Fruit fly (Drosophila melanogaster) whole organism, embryonic: Measurements from ENCODE around the gene CG14332.

Experiments used
- Abd-B ChIP-seq: fragments of 200-800 bp; sonication (Bioruptor generic); optimal IDR thresholded peaks from 2 replicates; lab custom pipeline; 2018; ENCODE audit warnings: missing biosample characterization, mild to moderate bottlenecking, missing genetic modification characterization, moderate library complexity
- Atf-2 ChIP-seq: fragments of 200-800 bp; sonication (Bioruptor generic); optimal IDR thresholded peaks from 2 replicates; lab custom pipeline; 2016; ENCODE audit warnings: missing biosample characterization, missing genetic modification characterization
- BEAF-32 ChIP-seq: fragments of 200-800 bp; sonication (Bioruptor generic); optimal IDR thresholded peaks from 3 replicates; lab custom pipeline; 2017; ENCODE audit warnings: missing biosample characterization, missing genetic modification characterization, mild to moderate bottlenecking, moderate library complexity, missing genetic modification reagents
- CG1024 ChIP-seq: fragments of 200-800 bp; sonication (Bioruptor generic); IDR thresholded peaks from 2 replicates; pipeline ENCODE4 v1.3.6; 2022; ENCODE audit warnings: missing biosample characterization, missing genetic modification characterization
- CG12744 ChIP-seq: fragments of 200-800 bp; sonication (Bioruptor generic); optimal IDR thresholded peaks from 2 replicates; lab custom pipeline; 2016; ENCODE audit warnings: missing biosample characterization, missing genetic modification characterization
- CG13123 ChIP-seq: fragments of 200-800 bp; sonication (Bioruptor generic); optimal IDR thresholded peaks from 2 replicates; lab custom pipeline; 2016; ENCODE audit warnings: missing biosample characterization, missing genetic modification characterization
- CG13424 ChIP-seq: fragments of 200-800 bp; sonication (Bioruptor generic); optimal IDR thresholded peaks from 2 replicates; lab custom pipeline; 2019; ENCODE audit warnings: missing biosample characterization, mild to moderate bottlenecking, missing genetic modification characterization, moderate library complexity
- CG13775 ChIP-seq: fragments of 200-800 bp; sonication (Bioruptor generic); optimal IDR thresholded peaks from 3 replicates; lab custom pipeline; 2017; ENCODE audit warnings: missing biosample characterization, mild to moderate bottlenecking, missing genetic modification characterization
- CG13894 ChIP-seq: fragments of 200-800 bp; sonication (Bioruptor generic); optimal IDR thresholded peaks from 3 replicates; lab custom pipeline; 2018; ENCODE audit warnings: missing biosample characterization, mild to moderate bottlenecking, missing genetic modification characterization, moderate library complexity
- CG15479 ChIP-seq: fragments of 200-800 bp; sonication (Bioruptor generic); optimal IDR thresholded peaks from 3 replicates; lab custom pipeline; 2019; ENCODE audit warnings: missing biosample characterization, mild to moderate bottlenecking, missing genetic modification characterization, moderate library complexity
- CG15601 ChIP-seq: fragments of 200-800 bp; sonication (Bioruptor generic); optimal IDR thresholded peaks from 3 replicates; lab custom pipeline; 2019; ENCODE audit warnings: missing biosample characterization, mild to moderate bottlenecking, missing genetic modification characterization, moderate library complexity
- CG15696 ChIP-seq: fragments of 200-800 bp; sonication (Bioruptor generic); optimal IDR thresholded peaks from 2 replicates; lab custom pipeline; 2019; ENCODE audit warnings: missing biosample characterization, mild to moderate bottlenecking, missing genetic modification characterization, moderate library complexity
- CG1832 ChIP-seq: fragments of 200-800 bp; sonication (Bioruptor generic); optimal IDR thresholded peaks from 2 replicates; lab custom pipeline; 2017; ENCODE audit warnings: missing biosample characterization, mild to moderate bottlenecking, missing genetic modification characterization, inconsistent platforms
- CG30020 ChIP-seq: fragments of 200-800 bp; optimal IDR thresholded peaks from 2 replicates; lab custom pipeline; 2019; ENCODE audit warnings: missing biosample characterization, mild to moderate bottlenecking, missing genetic modification characterization, moderate library complexity
- CG30403 ChIP-seq: fragments of 200-800 bp; sonication (Bioruptor generic); optimal IDR thresholded peaks from 3 replicates; lab custom pipeline; 2016; ENCODE audit warnings: missing biosample characterization, missing genetic modification characterization
- CG3163 ChIP-seq: fragments of 200-800 bp; sonication (Bioruptor generic); optimal IDR thresholded peaks from 3 replicates; lab custom pipeline; 2016; ENCODE audit warnings: missing biosample characterization, missing genetic modification characterization
- CG3726 ChIP-seq: fragments of 200-800 bp; sonication (Bioruptor generic); IDR thresholded peaks from 3 replicates; pipeline ENCODE4, ENCODE4 v1.3.6; 2022; ENCODE audit warnings: missing biosample characterization, missing genetic modification characterization
- CG3995 ChIP-seq: fragments of 200-800 bp; sonication (Bioruptor generic); optimal IDR thresholded peaks from 3 replicates; lab custom pipeline; 2016; ENCODE audit warnings: missing biosample characterization, missing genetic modification characterization
- CG6654 ChIP-seq: fragments of 200-800 bp; sonication (Bioruptor generic); optimal IDR thresholded peaks from 2 replicates; lab custom pipeline; 2017; ENCODE audit warnings: missing biosample characterization, mild to moderate bottlenecking, missing genetic modification characterization
- CG8089 ChIP-seq: fragments of 200-800 bp; sonication (Bioruptor generic); optimal IDR thresholded peaks from 3 replicates; lab custom pipeline; 2016; ENCODE audit warnings: missing biosample characterization, missing genetic modification characterization
- CG8281 ChIP-seq: fragments of 200-800 bp; sonication (Bioruptor generic); optimal IDR thresholded peaks from 2 replicates; lab custom pipeline; 2018; ENCODE audit warnings: missing biosample characterization, mild to moderate bottlenecking, missing genetic modification characterization, moderate library complexity
- Dip3 ChIP-seq: fragments of 200-800 bp; sonication (Bioruptor generic); optimal IDR thresholded peaks from 3 replicates; lab custom pipeline; 2016; ENCODE audit warnings: missing biosample characterization, missing genetic modification characterization
- E2f2 ChIP-seq: fragments of 200-800 bp; sonication (Bioruptor generic); IDR thresholded peaks from 2 replicates; pipeline ENCODE4 v1.3.6; 2022; ENCODE audit warnings: missing biosample characterization, missing genetic modification characterization
- ERR ChIP-seq: fragments of 200-800 bp; sonication (Bioruptor generic); optimal IDR thresholded peaks from 2 replicates; lab custom pipeline; 2016; ENCODE audit warnings: missing biosample characterization, missing genetic modification characterization
- Hr51 ChIP-seq, 2 experiments: fragments of 200-800 bp; sonication (Bioruptor generic); optimal IDR thresholded peaks; 2 replicates in 1 of 2; 3 replicates in 1 of 2; lab custom pipeline; 2016 to 2018; ENCODE audit warnings: missing biosample characterization in 2 of 2, missing genetic modification characterization in 2 of 2, mild to moderate bottlenecking in 1 of 2, moderate library complexity in 1 of 2
- Meics ChIP-seq: fragments of 200-800 bp; sonication (Bioruptor generic); optimal IDR thresholded peaks from 2 replicates; lab custom pipeline; 2017; ENCODE audit warnings: missing biosample characterization, mild to moderate bottlenecking, missing genetic modification characterization
- Neu2 ChIP-seq: fragments of 200-800 bp; sonication (Bioruptor generic); optimal IDR thresholded peaks from 3 replicates; lab custom pipeline; 2016; ENCODE audit warnings: missing biosample characterization, missing genetic modification characterization, borderline replicate concordance
- Spps ChIP-seq: fragments of 200-800 bp; sonication (Bioruptor generic); optimal IDR thresholded peaks from 2 replicates; lab custom pipeline; 2018; ENCODE audit warnings: missing biosample characterization, mild to moderate bottlenecking, missing genetic modification characterization
- YL-1 ChIP-seq: fragments of 200-800 bp; sonication (Bioruptor generic); optimal IDR thresholded peaks from 3 replicates; lab custom pipeline; 2017; ENCODE audit warnings: missing biosample characterization, mild to moderate bottlenecking, missing genetic modification characterization
- ara ChIP-seq: fragments of 200-800 bp; sonication (Bioruptor generic); IDR thresholded peaks from 2 replicates; pipeline ENCODE4 v1.3.6; 2022; ENCODE audit warnings: missing biosample characterization, missing genetic modification characterization
- br ChIP-seq: fragments of >200 bp; optimal IDR thresholded peaks from 2 replicates; lab custom pipeline; 2017
- caup ChIP-seq: fragments of 200-800 bp; sonication (Bioruptor generic); optimal IDR thresholded peaks from 3 replicates; lab custom pipeline; 2017; ENCODE audit warnings: missing biosample characterization, mild to moderate bottlenecking, missing genetic modification characterization, moderate library complexity; ENCODE audit not compliant: severe bottlenecking
- chn ChIP-seq: fragments of 200-800 bp; sonication (Bioruptor generic); optimal IDR thresholded peaks from 2 replicates; lab custom pipeline; 2016; ENCODE audit warnings: missing biosample characterization, missing genetic modification characterization
- cwo ChIP-seq: fragments of 200-800 bp; sonication (Bioruptor generic); optimal IDR thresholded peaks from 3 replicates; lab custom pipeline; 2017; ENCODE audit warnings: missing biosample characterization, missing genetic modification characterization, mild to moderate bottlenecking, moderate library complexity, missing genetic modification reagents
- ftz-f1 ChIP-seq: fragments of 200-800 bp; sonication (Bioruptor generic); optimal IDR thresholded peaks from 2 replicates; lab custom pipeline; 2016; ENCODE audit warnings: missing biosample characterization, missing genetic modification characterization
- gsb ChIP-seq: fragments of 200-800 bp; sonication (Bioruptor generic); IDR thresholded peaks from 2 replicates; pipeline ENCODE4 v1.3.6; 2022; ENCODE audit warnings: missing biosample characterization, missing genetic modification characterization
- inv ChIP-seq: fragments of 200-800 bp; sonication (Bioruptor generic); IDR thresholded peaks from 2 replicates; pipeline ENCODE4 v1.3.6; 2022; ENCODE audit warnings: missing biosample characterization, missing genetic modification characterization; ENCODE audit not compliant: partially characterized antibody
- maf-S ChIP-seq: fragments of 200-800 bp; sonication (Bioruptor generic); optimal IDR thresholded peaks from 2 replicates; lab custom pipeline; 2016; ENCODE audit warnings: missing biosample characterization, missing genetic modification characterization
- mirr ChIP-seq: fragments of 200-800 bp; sonication (Bioruptor generic); optimal IDR thresholded peaks from 3 replicates; lab custom pipeline; 2018; ENCODE audit warnings: missing biosample characterization, mild to moderate bottlenecking, missing genetic modification characterization
- mld ChIP-seq: fragments of 200-800 bp; sonication (Bioruptor generic); IDR thresholded peaks from 3 replicates; pipeline ENCODE4 v1.3.6; 2022; ENCODE audit warnings: missing biosample characterization, missing genetic modification characterization; ENCODE audit not compliant: partially characterized antibody
- nom ChIP-seq: fragments of 200-800 bp; sonication (Bioruptor generic); optimal IDR thresholded peaks from 2 replicates; lab custom pipeline; 2017; ENCODE audit warnings: missing biosample characterization, missing genetic modification characterization, mild to moderate bottlenecking, moderate library complexity, missing genetic modification reagents
- onecut ChIP-seq: fragments of 200-800 bp; sonication (Bioruptor generic); IDR thresholded peaks from 2 replicates; pipeline ENCODE4 v1.3.6; 2022; ENCODE audit warnings: missing biosample characterization, missing genetic modification characterization
- pum ChIP-seq: fragments of 200-800 bp; sonication (Bioruptor generic); optimal IDR thresholded peaks from 2 replicates; lab custom pipeline; 2016; ENCODE audit warnings: missing biosample characterization, missing genetic modification characterization
- sim ChIP-seq: fragments of 200-800 bp; sonication (Bioruptor generic); IDR thresholded peaks from 2 replicates; pipeline ENCODE4 v1.3.6; 2022; ENCODE audit warnings: missing biosample characterization, missing genetic modification characterization
- tgo ChIP-seq: fragments of 200-800 bp; sonication (Bioruptor generic); IDR thresholded peaks from 3 replicates; pipeline ENCODE4 v1.3.6; 2022; ENCODE audit warnings: missing biosample characterization, missing genetic modification characterization
- tio ChIP-seq: fragments of 200-800 bp; sonication (Bioruptor generic); optimal IDR thresholded peaks from 2 replicates; lab custom pipeline; 2017; ENCODE audit warnings: missing biosample characterization, missing genetic modification characterization, inconsistent platforms
- tll ChIP-seq, 2 experiments: fragments of 200-800 bp in 1 of 2; fragments of >200 bp in 1 of 2; sonication (Bioruptor generic) in 1 of 2; optimal IDR thresholded peaks; 2 replicates each; lab custom pipeline; 2017 to 2019; ENCODE audit warnings: missing biosample characterization in 2 of 2, missing genetic modification characterization in 2 of 2, mild to moderate bottlenecking in 1 of 2, moderate library complexity in 1 of 2
- vvl ChIP-seq: fragments of 200-800 bp; sonication (Bioruptor generic); IDR thresholded peaks from 2 replicates; pipeline ENCODE4 v1.3.6; 2022; ENCODE audit warnings: missing biosample characterization, missing genetic modification characterization

Gene CG14332

dm6 chr3R:17403188-17403587, 18.8 kb downstream of the CG14332 start, which contains the start of gene CG34279:
CG34279 (minus strand) TSS chr3R:17403288.
- no peak for TF ChIP-seq CG3726 (GFP tag; lab: Robert Waterston, UW)
- no peak for TF ChIP-seq Atf-2 (GFP tag; lab: Kevin White, UChicago)
- no peak for TF ChIP-seq Neu2 (GFP tag; lab: Kevin White, UChicago)
- no peak for TF ChIP-seq sim (GFP tag; lab: Robert Waterston, UW)
- no peak for TF ChIP-seq gsb (GFP tag; lab: Robert Waterston, UW)
- TF ChIP-seq CG1024 (GFP tag; lab: Robert Waterston, UW): no peak
- no peak for TF ChIP-seq Dip3 (GFP tag; lab: Kevin White, UChicago)
- TF ChIP-seq br (lab: Kevin White, UChicago): no peak
- TF ChIP-seq cwo (GFP tag; lab: Kevin White, UChicago): no peak
- no peak for TF ChIP-seq tll (GFP tag; optimal IDR thresholded peaks at IDR 0.05; lab: Kevin White, UChicago)
- no peak for TF ChIP-seq inv (GFP tag; lab: Robert Waterston, UW)
- TF ChIP-seq chn (GFP tag; lab: Kevin White, UChicago): no peak
- TF ChIP-seq CG30020 (tag; lab: Kevin White, UChicago): no peak

- TF ChIP-seq ftz-f1 (peak; percentile 38), CG8281 (tag; lab: Kevin White, UChicago) (no peak), Spps (no peak), CG3995 (GFP tag; lab: Kevin White, UChicago) (peak; percentile 35), CG8089 (peak; percentile 53), CG15696 (tag; lab: Kevin White, UChicago) (peak; percentile 34), caup (GFP tag; lab: Kevin White, UChicago) (peak; percentile 77), ERR (GFP tag; lab: Kevin White, UChicago) (no peak), CG15601 (tag; lab: Kevin White, UChicago) (no peak), Atf-2 (GFP tag; lab: Kevin White, UChicago) (peak; percentile 65), E2f2 (GFP tag; lab: Robert Waterston, UW) (peak; percentile 49; the same call in 1 of the 2 replicates), maf-S (GFP tag; lab: Kevin White, UChicago) (peak; percentile 39), CG3163 (peak; percentile 7), vvl (GFP tag; lab: Robert Waterston, UW) (peak; percentile 76; the same call in 1 of the 2 replicates), BEAF-32 (GFP tag; lab: Kevin White, UChicago) (peak; percentile 4), ara (no peak), nom (GFP tag; lab: Kevin White, UChicago) (no peak), Abd-B (GFP tag; lab: Kevin White, UChicago) (no peak), Hr51 (GFP tag; optimal IDR thresholded peaks at IDR 0.05; lab: Kevin White, UChicago) (peak in 1 of 2 experiments; percentile 17), mld (GFP tag; lab: Robert Waterston, UW) (peak; percentile 11; the same call in 1 of the 3 replicates), CG13424 (tag; lab: Kevin White, UChicago) (peak; percentile 0), CG13775 (peak; percentile 30), tgo (GFP tag; lab: Robert Waterston, UW) (peak; percentile 67; the same call in 2 of the 3 replicates), onecut (peak; percentile 73), CG13894 (tag; lab: Kevin White, UChicago) (peak; percentile 23), tio (GFP tag; lab: Kevin White, UChicago) (peak; percentile 17), CG15479 (GFP tag; lab: Kevin White, UChicago) (no peak), CG12744 (GFP tag; lab: Kevin White, UChicago) (peak; percentile 45), Dip3 (GFP tag; lab: Kevin White, UChicago) (peak; percentile 39), gsb (GFP tag; lab: Robert Waterston, UW) (peak; percentile 60), mirr (GFP tag; lab: Kevin White, UChicago) (peak; percentile 67), CG6654 (GFP tag; lab: Kevin White, UChicago) (peak; percentile 3), pum (GFP tag; lab: Kevin White, UChicago) (peak; percentile 59), CG13123 (GFP tag; lab: Kevin White, UChicago) (peak; percentile 38), CG1832 (no peak), CG30403 (GFP tag; lab: Kevin White, UChicago) (peak; percentile 65), Meics (GFP tag; lab: Kevin White, UChicago) (peak; percentile 74), YL-1 (peak; percentile 2)
These were observed 19.6 kb downstream of the CG14332 start, which contains the start of gene Sur-8 for dm6 chr3R:17402434-17402833. Sur-8 (minus strand) TSS chr3R:17402515.
